Worm (Caenorhabditis elegans) whole organism, L2 larva: ENCODE data around the gene R08A2.5.

Experiments used
- F13H6.1 ChIP-seq: sonication (generic microtip); optimal IDR thresholded peaks from 2 replicates; lab custom pipeline; 2016; ENCODE audit warnings: missing genetic modification characterization, missing compliant biosample characterization
- ZK546.5 ChIP-seq: sonication (generic microtip); optimal IDR thresholded peaks from 2 replicates; lab custom pipeline; 2017; ENCODE audit warnings: missing biosample characterization, missing genetic modification characterization
- egl-27 ChIP-seq: sonication (generic microtip); optimal IDR thresholded peaks from 3 replicates; lab custom pipeline; 2017; ENCODE audit warnings: missing biosample characterization, missing genetic modification reagents, missing genetic modification characterization
- fos-1 ChIP-seq: fragments of 150-350 bp; optimal IDR thresholded peaks from 2 replicates; lab custom pipeline; 2014; ENCODE audit warnings: missing biosample characterization, missing genetic modification characterization
- lin-13 ChIP-seq: fragments of 150-350 bp; optimal IDR thresholded peaks from 2 replicates; lab custom pipeline; 2014; ENCODE audit warnings: missing biosample characterization, missing genetic modification reagents, missing genetic modification characterization
- lin-39 ChIP-seq: fragments of 150-350 bp; optimal IDR thresholded peaks from 2 replicates; lab custom pipeline; 2014; ENCODE audit warnings: missing biosample characterization, missing genetic modification reagents, missing genetic modification characterization
- mbf-1 ChIP-seq: sonication (generic microtip); optimal IDR thresholded peaks from 2 replicates; lab custom pipeline; 2017; ENCODE audit warnings: missing biosample characterization, missing genetic modification characterization
- mdl-1 ChIP-seq, 2 experiments: fragments of 150-350 bp in 1 of 2; sonication (generic microtip) in 1 of 2; optimal IDR thresholded peaks; 2 replicates each; lab custom pipeline; 2017; ENCODE audit warnings: missing biosample characterization in 2 of 2, missing genetic modification characterization in 2 of 2
- nhr-11 ChIP-seq: fragments of 150-350 bp; optimal IDR thresholded peaks from 2 replicates; lab custom pipeline; 2014; ENCODE audit warnings: missing biosample characterization, missing genetic modification characterization
- nhr-237 ChIP-seq: fragments of 150-350 bp; optimal IDR thresholded peaks from 2 replicates; lab custom pipeline; 2014; ENCODE audit warnings: missing biosample characterization, missing genetic modification characterization
- nhr-25 ChIP-seq: fragments of 150-350 bp; sonication (generic microtip); optimal IDR thresholded peaks from 3 replicates; lab custom pipeline; 2014; ENCODE audit warnings: missing biosample characterization, missing genetic modification characterization
- nhr-6 ChIP-seq: fragments of 150-350 bp; optimal IDR thresholded peaks from 2 replicates; lab custom pipeline; 2014; ENCODE audit warnings: missing biosample characterization, missing genetic modification characterization
- nhr-77 ChIP-seq: fragments of 150-350 bp; optimal IDR thresholded peaks from 2 replicates; lab custom pipeline; 2014; ENCODE audit warnings: missing biosample characterization, missing genetic modification characterization
- sem-4 ChIP-seq: fragments of 150-350 bp; optimal IDR thresholded peaks from 2 replicates; lab custom pipeline; 2014; ENCODE audit warnings: missing biosample characterization, missing genetic modification reagents, missing genetic modification characterization

- TF ChIP-seq lin-39 (no peak), nhr-11 (tag; lab: Kevin White, UChicago) (no peak), ZK546.5 (tag; lab: Kevin White, UChicago) (no peak), nhr-77 (tag; lab: Kevin White, UChicago) (no peak), F13H6.1 (no peak), mbf-1 (no peak), fos-1 (tag; lab: Kevin White, UChicago) (no peak), egl-27 (no peak), nhr-6 (tag; lab: Kevin White, UChicago) (no peak), nhr-237 (tag; lab: Kevin White, UChicago) (no peak), nhr-25 (tag; lab: Kevin White, UChicago) (no peak), mdl-1 (tag; optimal IDR thresholded peaks at IDR 0.05; lab: Kevin White, UChicago) (no peak), sem-4 (tag; lab: Kevin White, UChicago) (no peak), lin-13 (GFP tag; lab: Kevin White, UChicago) (no peak)
Observed at ce11 chrV:14682870-14683269, 29.5 kb upstream of the R08A2.5 start.
